Worm (Caenorhabditis elegans) whole organism, L4/young adult: ENCODE data around the gene twk-35.

Experiments used
- W03F9.2 ChIP-seq: fragments of 150-350 bp; optimal IDR thresholded peaks from 2 replicates; lab custom pipeline; 2014; ENCODE audit warnings: missing biosample characterization, missing genetic modification characterization
- dao-5 ChIP-seq: sonication (generic microtip); optimal IDR thresholded peaks from 2 replicates; lab custom pipeline; 2016; ENCODE audit warnings: missing genotype, missing genetic modification characterization, moderate library complexity, missing compliant biosample characterization
- him-1 ChIP-seq: sonication (generic microtip); optimal IDR thresholded peaks from 2 replicates; lab custom pipeline; 2016; ENCODE audit warnings: missing genotype, missing genetic modification reagents, missing genetic modification characterization, missing compliant biosample characterization

twk-35 gene

ce11 chrV:20903167-20904093, 40.6 kb downstream of the twk-35 start, which contains the start of gene amx-3:
Gene amx-3 (minus strand): TSS chrV:20903714.
- TF ChIP-seq him-1 (tag; lab: Kevin White, UChicago) (no peak), dao-5 (no peak), W03F9.2 (no peak)

ce11 chrV:20904094-20904268, 41.2 kb downstream of the twk-35 start, which contains the start of gene acs-12:
Gene acs-12 (plus strand): TSS chrV:20904169.
- TF ChIP-seq W03F9.2 (no peak), dao-5 (no peak), him-1 (tag; lab: Kevin White, UChicago) (no peak)

ce11 chrV:20906977-20907376, 44.2 kb downstream of the twk-35 start:
- no peak for TF ChIP-seq him-1 (tag; lab: Kevin White, UChicago)
- no peak for TF ChIP-seq dao-5
- TF ChIP-seq W03F9.2, result no peak

ce11 chrV:20909761-20910160, 47.0 kb downstream of the twk-35 start:
- no peak for TF ChIP-seq dao-5
- no peak for TF ChIP-seq him-1 (tag; lab: Kevin White, UChicago)
- TF ChIP-seq W03F9.2, result no peak

- TF ChIP-seq dao-5, result no peak
- no peak for TF ChIP-seq him-1 (tag; lab: Kevin White, UChicago)
- TF ChIP-seq W03F9.2, result no peak
Measured at ce11 chrV:20910167-20910566, 47.4 kb downstream of the twk-35 start, which contains the start of gene ttll-9. Gene ttll-9 (plus strand): TSS chrV:20910467.

ce11 chrV:20915186-20915585, 52.4 kb downstream of the twk-35 start, which contains the start of gene pbo-5:
Gene pbo-5 (plus strand): TSS chrV:20915486.
- TF ChIP-seq him-1 (tag; lab: Kevin White, UChicago), result no peak
- TF ChIP-seq dao-5, result no peak
- no peak for TF ChIP-seq W03F9.2
